Worm (Caenorhabditis elegans) whole organism, late embryonic: ENCODE results near the gene F56H9.2.

Experiments used
- ceh-24 ChIP-seq: sonication (generic microtip); optimal IDR thresholded peaks from 2 replicates; lab custom pipeline; 2016; ENCODE audit warnings: mild to moderate bottlenecking, missing genetic modification characterization, missing compliant biosample characterization
- nhr-11 ChIP-seq: fragments of 150-350 bp; optimal IDR thresholded peaks from 2 replicates; lab custom pipeline; 2014; ENCODE audit warnings: missing biosample characterization, missing genetic modification characterization
- pax-1 ChIP-seq: fragments of 150-350 bp; optimal IDR thresholded peaks from 2 replicates; lab custom pipeline; 2014; ENCODE audit warnings: missing biosample characterization, missing genetic modification characterization

- TF ChIP-seq nhr-11 (tag; lab: Kevin White, UChicago) (no peak), ceh-24 (tag; lab: Kevin White, UChicago) (no peak), pax-1 (tag; lab: Kevin White, UChicago) (no peak)
Observed at ce11 chrV:12596795-12597194, 40.7 kb upstream of the F56H9.2 start.
